Worm (Caenorhabditis elegans): ENCODE measurements around the gene clec-50.

clec-50 gene

ce11 chrV:19756253-19756652 is 1.1 kb upstream of the clec-50 start, which contains the start of gene W04E12.9:
W04E12.9 (plus strand) TSS chrV:19756553.
- no peak for TF ChIP-seq snpc-1.3 (tag; optimal IDR thresholded peaks at IDR 0.05; ENCODE audit: insufficient read depth)
- no peak for TF ChIP-seq K11D2.4 (GFP tag; IDR thresholded peaks at IDR 0.05)
- TF ChIP-seq sea-2 (GFP tag; IDR thresholded peaks at IDR 0.05): no peak
- TF ChIP-seq D2030.7 (GFP tag; IDR thresholded peaks at IDR 0.05): no peak
- no peak for TF ChIP-seq C17E4.6 (GFP tag; IDR thresholded peaks at IDR 0.05)
- no peak for TF ChIP-seq hsf-1 (GFP tag; IDR thresholded peaks at IDR 0.05)
- TF ChIP-seq ceh-91 (GFP tag; IDR thresholded peaks at IDR 0.05): no peak
- no peak for TF ChIP-seq madf-3 (GFP tag; IDR thresholded peaks at IDR 0.05)
- TF ChIP-seq gei-17 (GFP tag; optimal IDR thresholded peaks at IDR 0.05): no peak

- TF ChIP-seq K12H6.12 (tag; optimal IDR thresholded peaks at IDR 0.05) (no peak), nhr-80 (tag; optimal IDR thresholded peaks at IDR 0.05) (peak; percentile 32)
Measured at ce11 chrV:19754331-19754730, 837 bp downstream of the clec-50 start.

ce11 chrV:19752879-19753278 is 2.3 kb downstream of the clec-50 start:
- TF ChIP-seq nhr-90 (tag; optimal IDR thresholded peaks at IDR 0.05) (no peak), F57A8.1 (GFP tag; optimal IDR thresholded peaks at IDR 0.05) (no peak), zfh-2 (GFP tag; conservative IDR thresholded peaks at IDR 0.05) (peak; percentile 71; the same call in 1 of the 2 replicates)

- TF ChIP-seq tlf-1 (GFP tag; optimal IDR thresholded peaks at IDR 0.05) (no peak), repo-1 (tag; optimal IDR thresholded peaks at IDR 0.05) (no peak), ceh-40 (GFP tag; IDR thresholded peaks at IDR 0.05) (no peak), ZK185.1 (tag; optimal IDR thresholded peaks at IDR 0.05; ENCODE audit: poor library complexity, severe bottlenecking) (no peak), F52B5.7 (tag; optimal IDR thresholded peaks at IDR 0.05) (no peak), Y53G8AR.9 (GFP tag; conservative IDR thresholded peaks at IDR 0.05) (no peak), unc-62 (GFP tag; optimal IDR thresholded peaks at IDR 0.05) (no peak), nhr-80 (tag; optimal IDR thresholded peaks at IDR 0.05) (peak; percentile 72)
Measured at ce11 chrV:19751124-19751523, 4.0 kb downstream of the clec-50 start, which contains the start of gene clec-49. clec-49 (minus strand) TSS chrV:19751226.

- TF ChIP-seq T07F8.4 (tag; optimal IDR thresholded peaks at IDR 0.05): no peak
- no peak for TF ChIP-seq repo-1 (tag; optimal IDR thresholded peaks at IDR 0.05)
- TF ChIP-seq aptf-3 (GFP tag; IDR thresholded peaks at IDR 0.05): no peak
- no peak for TF ChIP-seq akir-1 (GFP tag; optimal IDR thresholded peaks at IDR 0.05)
- TF ChIP-seq lin-40 (tag; optimal IDR thresholded peaks at IDR 0.05): no peak
Measured at ce11 chrV:19747144-19747543, 8.0 kb downstream of the clec-50 start.

DNA sequence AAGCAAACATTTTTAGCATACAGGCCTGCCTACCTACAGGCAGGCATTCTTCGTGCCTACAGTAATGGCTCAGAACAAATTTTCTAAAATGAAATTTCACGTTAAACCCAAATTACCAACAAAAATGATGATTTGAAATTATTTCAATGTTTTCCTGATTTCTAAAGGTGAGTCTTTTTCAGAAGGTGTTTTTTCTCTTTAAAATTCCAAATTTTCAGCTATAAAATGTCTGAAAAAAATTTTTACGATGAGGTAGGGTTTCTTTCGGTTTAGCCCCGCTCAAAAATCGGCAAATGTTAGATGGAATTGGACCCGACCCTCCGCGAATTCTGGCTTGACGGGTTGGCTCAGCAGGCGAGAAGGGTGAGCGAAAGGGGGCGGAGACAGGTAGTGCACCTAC is 9.3 kb downstream of the clec-50 start, which contains the start of gene W04E12.5:
TSS of gene W04E12.5 (plus strand) at position 301 of the 400 bp plus-strand sequence.
- no peak for TF ChIP-seq tbx-9 (tag; optimal IDR thresholded peaks at IDR 0.05; ENCODE audit: borderline replicate concordance)
- TF ChIP-seq lsy-27 (tag; optimal IDR thresholded peaks at IDR 0.05; ENCODE audit: borderline replicate concordance, insufficient read depth): no peak
- no peak for TF ChIP-seq B0336.3 (GFP tag; IDR thresholded peaks at IDR 0.05)
- no peak for TF ChIP-seq ztf-6 (GFP tag; IDR thresholded peaks at IDR 0.05)
- no peak for TF ChIP-seq B0035.1 (tag; optimal IDR thresholded peaks at IDR 0.05)
- no peak for TF ChIP-seq F49E8.2 (tag; optimal IDR thresholded peaks at IDR 0.05; ENCODE audit: insufficient read depth)
- no peak for TF ChIP-seq let-607 (tag; optimal IDR thresholded peaks at IDR 0.05)
- TF ChIP-seq dpl-1 (GFP tag; optimal IDR thresholded peaks at IDR 0.05): no peak
- no peak for TF ChIP-seq ama-1 (optimal IDR thresholded peaks at IDR 0.05)
- no peak for TF ChIP-seq ama-1 (GFP tag; optimal IDR thresholded peaks at IDR 0.05)
- TF ChIP-seq aptf-2 (GFP tag; conservative IDR thresholded peaks at IDR 0.05): no peak
- TF ChIP-seq him-1 (tag; optimal IDR thresholded peaks at IDR 0.05): no peak
- no peak for TF ChIP-seq ekl-4 (GFP tag; IDR thresholded peaks at IDR 0.05)

Measured in whole organism, young adult.